Fruit fly (Drosophila melanogaster) S2 (cell line): ENCODE measurements around the gene CG11771.

ENCODE experiments used
- CG8478 ChIP-seq: fragments of >200 bp; optimal IDR thresholded peaks from 2 replicates; lab custom pipeline; 2018
- CTCF ChIP-seq, 2 experiments: fragments of >200 bp; optimal IDR thresholded peaks; 2 replicates each; lab custom pipeline; 2018

- no peak for TF ChIP-seq CG8478 (lab: Kevin White, UChicago)
- TF ChIP-seq CTCF (optimal IDR thresholded peaks at IDR 0.05; lab: Kevin White, UChicago) = no peak
Observed at dm6 chr3R:24968888-24969287, 37.1 kb downstream of the CG11771 start.
